Worm (Caenorhabditis elegans) whole organism, L4 larva: ENCODE measurements around the gene clec-2.

ENCODE experiments used
- D1046.2 ChIP-seq: fragments of 200-800 bp; sonication (Bioruptor generic); IDR thresholded peaks from 2 replicates; pipeline ENCODE4 v1.3.6; 2022; ENCODE audit warnings: missing genetic modification characterization, missing compliant biosample characterization
- ZK546.5 ChIP-seq, 2 experiments: sonication (generic microtip); optimal IDR thresholded peaks; 2 replicates each; lab custom pipeline; 2017; ENCODE audit warnings: missing biosample characterization in 2 of 2, missing genetic modification characterization in 2 of 2
- fkh-10 ChIP-seq: fragments of 150-350 bp; optimal IDR thresholded peaks from 2 replicates; lab custom pipeline; 2014; ENCODE audit warnings: missing biosample characterization, missing genetic modification reagents, missing genetic modification characterization
- hlh-11 ChIP-seq: fragments of 200-800 bp; sonication (Bioruptor generic); optimal IDR thresholded peaks from 2 replicates; lab custom pipeline; 2018; ENCODE audit warnings: mild to moderate bottlenecking, missing genetic modification characterization, missing compliant biosample characterization
- madf-5 ChIP-seq, 2 experiments: fragments of 200-800 bp; sonication (Bioruptor generic); IDR thresholded peaks; 2 replicates each; pipeline ENCODE4 v1.3.6; 2022; ENCODE audit warnings: missing compliant biosample characterization in 2 of 2, missing genetic modification characterization in 2 of 2
- pha-4 ChIP-seq, 2 experiments: fragments of 150-350 bp in 1 of 2; fragments of 200-800 bp in 1 of 2; sonication (Bioruptor generic) in 1 of 2; IDR thresholded peaks in 1 of 2; optimal IDR thresholded peaks in 1 of 2; 2 replicates each; pipeline versions ENCODE4 v1.3.6 to Lab custom; 2014 to 2022; ENCODE audit warnings: missing genetic modification characterization in 2 of 2, missing genetic modification reagents in 2 of 2, missing biosample characterization in 1 of 2, missing compliant biosample characterization in 1 of 2
- saeg-2 ChIP-seq: fragments of 200-800 bp; sonication (Bioruptor generic); IDR thresholded peaks from 2 replicates; pipeline ENCODE4 v1.3.6; 2022; ENCODE audit warnings: missing genetic modification reagents, missing genetic modification characterization, missing compliant biosample characterization
- spr-3 ChIP-seq: fragments of 200-800 bp; sonication (Bioruptor generic); optimal IDR thresholded peaks from 2 replicates; lab custom pipeline; 2018; ENCODE audit warnings: mild to moderate bottlenecking, missing genetic modification characterization, missing compliant biosample characterization
- tra-1 ChIP-seq: fragments of 200-800 bp; sonication (Bioruptor generic); IDR thresholded peaks from 2 replicates; pipeline ENCODE4 v1.3.6; 2022; ENCODE audit warnings: missing genetic modification reagents, missing genetic modification characterization, missing compliant biosample characterization
- zfp-3 ChIP-seq: fragments of 200-800 bp; sonication (Bioruptor generic); conservative IDR thresholded peaks from 2 replicates; pipeline ENCODE4 v1.3.6; 2022; ENCODE audit warnings: missing genetic modification reagents, missing genetic modification characterization, missing compliant biosample characterization

Gene clec-2

DNA sequence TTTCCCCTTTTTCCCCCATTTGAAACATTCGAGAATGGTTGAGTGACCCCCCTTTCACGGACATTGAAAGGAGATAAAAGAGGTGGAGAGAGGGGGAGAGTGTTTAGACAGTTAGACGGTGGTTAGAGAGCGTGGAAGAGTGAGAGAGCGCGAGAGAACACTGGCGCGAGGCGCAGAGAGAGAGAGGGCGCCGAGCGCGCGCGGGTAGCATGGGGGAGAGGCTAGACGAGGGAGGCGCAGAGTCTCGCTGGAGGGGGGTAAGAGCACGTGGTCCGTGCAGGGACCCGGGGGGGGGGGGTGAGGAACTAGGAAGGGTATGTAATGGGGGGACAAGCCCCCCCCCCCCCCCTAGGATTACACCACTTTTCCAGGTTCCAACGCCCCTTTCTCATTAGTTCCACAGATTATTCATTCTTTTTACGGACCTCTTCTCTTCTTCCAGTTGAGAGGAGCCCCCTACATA lies 49.3 kb downstream of the clec-2 start (continued):
- peak; percentile 91 for TF ChIP-seq spr-3 (GFP tag; lab: Kevin White, UChicago)
- peak; percentile 98 for TF ChIP-seq saeg-2 (GFP tag; lab: Robert Waterston, UW)
- no peak for TF ChIP-seq madf-5 (GFP tag; IDR thresholded peaks at IDR 0.05; lab: Robert Waterston, UW)
- peak; percentile 91 for TF ChIP-seq fkh-10 (GFP tag; lab: Kevin White, UChicago)
- TF ChIP-seq tra-1 (GFP tag; lab: Robert Waterston, UW): peak; percentile 99
- TF ChIP-seq ZK546.5 (tag; optimal IDR thresholded peaks at IDR 0.05; lab: Kevin White, UChicago): no peak
- peak; percentile 93 for TF ChIP-seq zfp-3 (GFP tag; lab: Robert Waterston, UW)
- peak; percentile 98 for TF ChIP-seq hlh-11 (tag; lab: Kevin White, UChicago)
- TF ChIP-seq D1046.2 (GFP tag; lab: Robert Waterston, UW): peak; percentile 83; the same call in 1 of the 2 replicates
- peak; percentile 100 for TF ChIP-seq pha-4 (GFP tag; IDR thresholded peaks at IDR 0.05; lab: Robert Waterston, UW)
- TF ChIP-seq pha-4 (tag; optimal IDR thresholded peaks at IDR 0.05; lab: Kevin White, UChicago): peak; percentile 2
